Worm (Caenorhabditis elegans): ENCODE data around the gene slfl-4.

ce11 chrIV:5288932-5289331, 14.6 kb downstream of the slfl-4 start:
- TF ChIP-seq tra-1 (GFP tag; IDR thresholded peaks at IDR 0.05), result no peak
- TF ChIP-seq Y48G9A.11 (GFP tag; IDR thresholded peaks at IDR 0.05), result no peak
- TF ChIP-seq F49E8.2 (tag; optimal IDR thresholded peaks at IDR 0.05; ENCODE audit: borderline replicate concordance), result no peak
- no peak for TF ChIP-seq nhr-10 (tag; optimal IDR thresholded peaks at IDR 0.05)
- no peak for TF ChIP-seq madf-5 (GFP tag; IDR thresholded peaks at IDR 0.05)
- TF ChIP-seq nhr-237 (tag; optimal IDR thresholded peaks at IDR 0.05), result no peak
- no peak for TF ChIP-seq rbr-2 (tag; optimal IDR thresholded peaks at IDR 0.05)
- TF ChIP-seq attf-4 (tag; optimal IDR thresholded peaks at IDR 0.05), result no peak
- no peak for TF ChIP-seq ceh-82 (tag; optimal IDR thresholded peaks at IDR 0.05)
- TF ChIP-seq ama-1 (optimal IDR thresholded peaks at IDR 0.05), result no peak
- no peak for TF ChIP-seq ZK546.5 (tag; optimal IDR thresholded peaks at IDR 0.05)
- no peak for TF ChIP-seq lin-39 (tag; optimal IDR thresholded peaks at IDR 0.05)

All from whole organism, L4 larva.